Fruit fly (Drosophila melanogaster): ENCODE results near the gene CG9641.
A peak's percentile ranks its signal among the peaks of the same experiment; 100 is the strongest.

The CG9641 gene

dm6 chr2L:2999113-2999512 is 22.5 kb upstream of the CG9641 start, which contains the start of gene Ccdc85 (continued):
- TF ChIP-seq ci (GFP tag; IDR thresholded peaks at IDR 0.05) (peak; percentile 76), Xbp1 (GFP tag; optimal IDR thresholded peaks at IDR 0.05) (peak; percentile 34), sima (GFP tag; optimal IDR thresholded peaks at IDR 0.05) (no peak), CG9215 (GFP tag; IDR thresholded peaks at IDR 0.05) (no peak), CG2120 (GFP tag; optimal IDR thresholded peaks at IDR 0.05) (no peak), usp (GFP tag; optimal IDR thresholded peaks at IDR 0.05) (no peak), Mrtf (GFP tag; IDR thresholded peaks at IDR 0.05) (no peak), CG1603 (tag; optimal IDR thresholded peaks at IDR 0.05) (peak; percentile 76), sug (tag; optimal IDR thresholded peaks at IDR 0.05) (peak; percentile 27), CG18599 (GFP tag; optimal IDR thresholded peaks at IDR 0.05) (no peak), sna (GFP tag; IDR thresholded peaks at IDR 0.05; ENCODE audit: partially characterized antibody) (peak; percentile 96), CG3407 (GFP tag; optimal IDR thresholded peaks at IDR 0.05) (no peak), cwo (GFP tag; optimal IDR thresholded peaks at IDR 0.05) (no peak), CG14710 (tag; optimal IDR thresholded peaks at IDR 0.05) (peak; percentile 41), CG3163 (GFP tag; optimal IDR thresholded peaks at IDR 0.05) (no peak), CG10979 (tag; optimal IDR thresholded peaks at IDR 0.05) (peak; percentile 32), Ssrp (tag; optimal IDR thresholded peaks at IDR 0.05) (no peak), mirr (GFP tag; optimal IDR thresholded peaks at IDR 0.05) (no peak), CG5180 (GFP tag; optimal IDR thresholded peaks at IDR 0.05) (no peak), sim (GFP tag; IDR thresholded peaks at IDR 0.05) (no peak), CG2199 (GFP tag; IDR thresholded peaks at IDR 0.05) (0 out of 3 replicates have a peak, but pooled peaks have one; percentile 10), sens (GFP tag) (peak; percentile 78), Hand (GFP tag; optimal IDR thresholded peaks at IDR 0.05) (no peak), grau (tag; optimal IDR thresholded peaks at IDR 0.05) (peak; percentile 17), CG17328 (GFP tag; IDR thresholded peaks at IDR 0.05) (no peak), CG14965 (GFP tag; optimal IDR thresholded peaks at IDR 0.05; ENCODE audit: borderline replicate concordance) (no peak), nom (GFP tag; optimal IDR thresholded peaks at IDR 0.05) (peak; percentile 8), H2.0 (GFP tag; IDR thresholded peaks at IDR 0.05) (no peak), zen2 (GFP tag; IDR thresholded peaks at IDR 0.05; ENCODE audit: partially characterized antibody) (peak; percentile 98), Awh (GFP tag; IDR thresholded peaks at IDR 0.05) (no peak), CG3281 (GFP tag; optimal IDR thresholded peaks at IDR 0.05) (no peak), CG17385 (GFP tag; optimal IDR thresholded peaks at IDR 0.05) (peak; percentile 43), CG10274 (GFP tag; optimal IDR thresholded peaks at IDR 0.05) (no peak), hkb (optimal IDR thresholded peaks at IDR 0.05) (no peak), hkb (GFP tag; IDR thresholded peaks at IDR 0.05) (0 out of 2 replicates have a peak, but pooled peaks have one; percentile 7), ara (GFP tag; IDR thresholded peaks at IDR 0.05) (no peak), slou (GFP tag; optimal IDR thresholded peaks at IDR 0.05) (no peak)

- TF ChIP-seq cas (GFP tag; IDR thresholded peaks at IDR 0.05) (no peak), CG10431 (GFP tag; optimal IDR thresholded peaks at IDR 0.05) (no peak), Med (GFP tag) (peak; percentile 44), CG6683 (GFP tag; optimal IDR thresholded peaks at IDR 0.05) (no peak), CG11093 (GFP tag; IDR thresholded peaks at IDR 0.05) (0 out of 3 replicates have a peak, but pooled peaks have one; percentile 21), Dbx (GFP tag; IDR thresholded peaks at IDR 0.05) (peak; percentile 22; the same call in 1 of the 3 replicates), CG34422 (GFP tag; IDR thresholded peaks at IDR 0.05) (no peak), CG7357 (GFP tag; IDR thresholded peaks at IDR 0.05) (0 out of 3 replicates have a peak, but pooled peaks have one; percentile 15), CG11696 (GFP tag; IDR thresholded peaks at IDR 0.05) (no peak), trh (GFP tag; optimal IDR thresholded peaks at IDR 0.05) (no peak), toy (GFP tag; IDR thresholded peaks at IDR 0.05) (0 out of 2 replicates have a peak, but pooled peaks have one; percentile 20), Elba2 (GFP tag; optimal IDR thresholded peaks at IDR 0.05) (no peak), TFAM (GFP tag; optimal IDR thresholded peaks at IDR 0.05) (no peak), CG8478 (optimal IDR thresholded peaks at IDR 0.05) (peak; percentile 82), Awh (GFP tag; IDR thresholded peaks at IDR 0.05) (peak; percentile 52; the same call in 1 of the 2 replicates)
Observed at dm6 chr2L:2993702-2994101, 17.0 kb upstream of the CG9641 start.

Measured in whole organism, embryonic.